Worm (Caenorhabditis elegans) whole organism, L4 larva: ENCODE data around the gene F18E9.1.

Source experiments
- ceh-82 ChIP-seq: sonication (generic microtip); optimal IDR thresholded peaks from 2 replicates; lab custom pipeline; 2017; ENCODE audit warnings: missing biosample characterization, missing genetic modification characterization
- egl-27 ChIP-seq: sonication (generic microtip); optimal IDR thresholded peaks from 3 replicates; lab custom pipeline; 2017; ENCODE audit warnings: missing biosample characterization, missing genetic modification reagents, missing genetic modification characterization

DNA sequence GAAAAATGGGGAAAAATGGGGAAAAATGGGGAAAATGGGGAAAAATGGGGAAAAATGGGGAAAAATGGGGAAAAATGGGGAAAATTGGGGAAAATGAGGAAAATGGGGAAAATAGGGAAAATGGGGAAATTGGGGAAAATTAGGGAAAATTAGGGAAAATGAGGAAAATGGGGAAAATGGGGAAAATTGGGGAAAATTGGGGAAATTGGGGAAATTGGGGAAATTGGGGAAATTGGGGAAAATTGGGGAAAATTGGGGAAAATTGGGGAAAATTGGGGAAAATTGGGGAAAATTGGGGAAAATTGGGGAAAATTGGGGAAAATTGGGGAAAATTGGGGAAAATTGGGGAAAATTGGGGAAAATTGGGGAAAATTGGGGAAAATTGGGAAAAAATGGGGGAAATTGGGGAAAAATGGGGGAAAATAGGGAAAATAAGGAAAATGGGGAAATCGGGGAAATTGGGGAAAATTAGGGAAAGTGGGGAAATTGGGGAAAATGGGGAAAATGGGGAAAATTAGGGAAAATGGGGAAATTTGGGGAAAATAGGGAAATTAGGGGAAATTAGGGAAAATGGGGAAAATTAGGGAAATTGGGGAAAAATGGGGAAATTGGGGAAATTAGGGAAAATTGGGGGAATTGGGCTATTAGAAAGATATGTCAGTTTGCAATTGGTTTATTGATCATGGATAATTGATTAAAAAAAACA, 1.5 kb downstream of the F18E9.1 start:
- no peak for TF ChIP-seq egl-27 (tag; lab: Kevin White, UChicago)
- no peak for TF ChIP-seq ceh-82 (tag; lab: Kevin White, UChicago)
